Worm (Caenorhabditis elegans) whole organism, late embryonic: ENCODE data around the gene F58A6.1.
"Not testable (repeated sequence)": the region's sequence is repeated elsewhere in the genome, so short reads cannot be mapped to it uniquely, and the experiment has no call there.

Experiments used
- K09A11.1 ChIP-seq: sonication (generic microtip); optimal IDR thresholded peaks from 2 replicates; lab custom pipeline; 2017; ENCODE audit warnings: antibody characterized with exemption, mild to moderate bottlenecking, missing genetic modification characterization, missing compliant biosample characterization; ENCODE audit not compliant: insufficient read depth
- T23F11.4 ChIP-seq: fragments of 200-800 bp; sonication (Bioruptor generic); optimal IDR thresholded peaks from 2 replicates; lab custom pipeline; 2018; ENCODE audit warnings: mild to moderate bottlenecking, missing genetic modification characterization, missing compliant biosample characterization
- ahr-1 ChIP-seq: sonication (generic microtip); optimal IDR thresholded peaks from 2 replicates; lab custom pipeline; 2016; ENCODE audit warnings: missing genetic modification characterization, missing compliant biosample characterization
- ceh-14 ChIP-seq: sonication (generic microtip); optimal IDR thresholded peaks from 2 replicates; lab custom pipeline; 2016; ENCODE audit warnings: missing genotype, missing genetic modification characterization, missing compliant biosample characterization
- ceh-19 ChIP-seq: fragments of 200-800 bp; sonication (Bioruptor generic); optimal IDR thresholded peaks from 2 replicates; lab custom pipeline; 2018; ENCODE audit warnings: mild to moderate bottlenecking, missing genetic modification characterization, missing compliant biosample characterization
- ceh-2 ChIP-seq: sonication (generic microtip); optimal IDR thresholded peaks from 2 replicates; lab custom pipeline; 2016; ENCODE audit warnings: missing genotype, missing genetic modification characterization, missing compliant biosample characterization
- ceh-22 ChIP-seq: sonication (generic microtip); optimal IDR thresholded peaks from 2 replicates; lab custom pipeline; 2017; ENCODE audit warnings: missing biosample characterization, missing genetic modification characterization
- ceh-30 ChIP-seq: fragments of 150-350 bp; optimal IDR thresholded peaks from 2 replicates; lab custom pipeline; 2014; ENCODE audit warnings: missing biosample characterization, missing genetic modification characterization
- ceh-31 ChIP-seq: sonication (generic microtip); optimal IDR thresholded peaks from 2 replicates; lab custom pipeline; 2016; ENCODE audit warnings: missing genetic modification characterization, missing compliant biosample characterization
- ceh-45 ChIP-seq: fragments of 200-800 bp; sonication (Bioruptor generic); IDR thresholded peaks from 2 replicates; pipeline ENCODE4 v1.3.6; 2022; ENCODE audit warnings: missing genetic modification reagents, missing genetic modification characterization, missing compliant biosample characterization
- ceh-48 ChIP-seq: sonication (generic microtip); optimal IDR thresholded peaks from 2 replicates; lab custom pipeline; 2016; ENCODE audit warnings: missing genetic modification characterization, inconsistent platforms, missing compliant biosample characterization
- ceh-6 ChIP-seq: fragments of 200-800 bp; sonication (Bioruptor generic); optimal IDR thresholded peaks from 2 replicates; lab custom pipeline; 2018; ENCODE audit warnings: mild to moderate bottlenecking, missing genetic modification characterization, missing compliant biosample characterization
- ceh-9 ChIP-seq: sonication (generic microtip); optimal IDR thresholded peaks from 2 replicates; lab custom pipeline; 2016; ENCODE audit warnings: mild to moderate bottlenecking, missing genetic modification characterization, inconsistent platforms, missing compliant biosample characterization
- che-1 ChIP-seq: sonication (generic microtip); optimal IDR thresholded peaks from 2 replicates; lab custom pipeline; 2016; ENCODE audit warnings: mild to moderate bottlenecking, missing genetic modification characterization, missing compliant biosample characterization
- dmd-4 ChIP-seq: sonication (generic microtip); optimal IDR thresholded peaks from 2 replicates; lab custom pipeline; 2016; ENCODE audit warnings: borderline replicate concordance, missing genetic modification characterization, missing compliant biosample characterization
- ets-4 ChIP-seq: sonication (generic microtip); optimal IDR thresholded peaks from 2 replicates; lab custom pipeline; 2016; ENCODE audit warnings: missing genetic modification characterization, missing compliant biosample characterization
- eyg-1 ChIP-seq: sonication (generic microtip); optimal IDR thresholded peaks from 2 replicates; lab custom pipeline; 2016; ENCODE audit warnings: missing genotype, missing genetic modification characterization, missing compliant biosample characterization
- fax-1 ChIP-seq: sonication (generic microtip); optimal IDR thresholded peaks from 2 replicates; lab custom pipeline; 2016; ENCODE audit warnings: missing genotype, missing genetic modification characterization, missing compliant biosample characterization
- hlh-13 ChIP-seq: fragments of 200-800 bp; sonication (Bioruptor generic); optimal IDR thresholded peaks from 2 replicates; lab custom pipeline; 2018; ENCODE audit warnings: mild to moderate bottlenecking, missing genetic modification characterization, missing compliant biosample characterization
- hlh-15 ChIP-seq: sonication (generic microtip); optimal IDR thresholded peaks from 2 replicates; lab custom pipeline; 2016; ENCODE audit warnings: missing genetic modification characterization, missing compliant biosample characterization
- hlh-6 ChIP-seq: sonication (generic microtip); optimal IDR thresholded peaks from 2 replicates; lab custom pipeline; 2016; ENCODE audit warnings: missing genotype, missing genetic modification characterization, missing compliant biosample characterization
- hlh-8 ChIP-seq: sonication (generic microtip); optimal IDR thresholded peaks from 2 replicates; lab custom pipeline; 2016; ENCODE audit warnings: missing genotype, missing genetic modification characterization, missing compliant biosample characterization
- lin-11 ChIP-seq: fragments of 200-800 bp; sonication (Bioruptor generic); optimal IDR thresholded peaks from 2 replicates; lab custom pipeline; 2018; ENCODE audit warnings: mild to moderate bottlenecking, missing genetic modification characterization, missing compliant biosample characterization
- madf-2 ChIP-seq: sonication (generic microtip); optimal IDR thresholded peaks from 2 replicates; lab custom pipeline; 2017; ENCODE audit warnings: missing genetic modification characterization, missing compliant biosample characterization
- nfya-1 ChIP-seq: sonication (generic microtip); optimal IDR thresholded peaks from 2 replicates; lab custom pipeline; 2017; ENCODE audit warnings: missing genetic modification characterization, mild to moderate bottlenecking, missing compliant biosample characterization, antibody characterized with exemption, moderate library complexity
- nhr-11 ChIP-seq: fragments of 150-350 bp; optimal IDR thresholded peaks from 2 replicates; lab custom pipeline; 2014; ENCODE audit warnings: missing biosample characterization, missing genetic modification characterization
- npax-4 ChIP-seq: sonication (generic microtip); optimal IDR thresholded peaks from 2 replicates; lab custom pipeline; 2016; ENCODE audit warnings: missing genetic modification characterization, missing compliant biosample characterization
- odd-2 ChIP-seq: sonication (generic microtip); optimal IDR thresholded peaks from 2 replicates; lab custom pipeline; 2017; ENCODE audit warnings: antibody characterized with exemption, mild to moderate bottlenecking, missing genetic modification characterization, missing compliant biosample characterization
- pag-3 ChIP-seq: sonication (generic microtip); optimal IDR thresholded peaks from 2 replicates; lab custom pipeline; 2016; ENCODE audit warnings: missing compliant biosample characterization, missing genetic modification characterization, borderline replicate concordance
- pax-1 ChIP-seq: fragments of 150-350 bp; optimal IDR thresholded peaks from 2 replicates; lab custom pipeline; 2014; ENCODE audit warnings: missing biosample characterization, missing genetic modification characterization
- pqm-1 ChIP-seq: sonication (generic microtip); optimal IDR thresholded peaks from 2 replicates; lab custom pipeline; 2016; ENCODE audit warnings: missing genetic modification characterization, missing compliant biosample characterization
- pros-1 ChIP-seq: fragments of 150-350 bp; optimal IDR thresholded peaks from 2 replicates; lab custom pipeline; 2014; ENCODE audit warnings: missing biosample characterization, missing genetic modification reagents, missing genetic modification characterization
- sdc-2 ChIP-seq: sonication (generic microtip); optimal IDR thresholded peaks from 2 replicates; lab custom pipeline; 2016; ENCODE audit warnings: missing genotype, missing genetic modification characterization, missing compliant biosample characterization
- sox-2 ChIP-seq: fragments of 200-800 bp; sonication (Bioruptor generic); IDR thresholded peaks from 2 replicates; pipeline ENCODE4 v1.3.6; 2022; ENCODE audit warnings: missing genetic modification reagents, missing genetic modification characterization, missing compliant biosample characterization
- sox-4 ChIP-seq: sonication (generic microtip); optimal IDR thresholded peaks from 2 replicates; lab custom pipeline; 2017; ENCODE audit warnings: mild to moderate bottlenecking, missing genetic modification characterization, inconsistent platforms, missing compliant biosample characterization
- tbx-2 ChIP-seq: sonication (generic microtip); optimal IDR thresholded peaks from 2 replicates; lab custom pipeline; 2016; ENCODE audit warnings: missing genetic modification characterization, missing compliant biosample characterization
- tbx-7 ChIP-seq: sonication (generic microtip); optimal IDR thresholded peaks from 2 replicates; lab custom pipeline; 2016; ENCODE audit warnings: missing genotype, missing genetic modification characterization, missing compliant biosample characterization
- unc-3 ChIP-seq, 2 experiments: fragments of 200-800 bp in 1 of 2; sonication (Bioruptor generic) in 1 of 2; sonication (generic microtip) in 1 of 2; conservative IDR thresholded peaks in 1 of 2; optimal IDR thresholded peaks in 1 of 2; 2 replicates each; pipeline versions ENCODE4 v1.3.6 to Lab custom; 2016 to 2022; ENCODE audit warnings: missing compliant biosample characterization in 2 of 2, missing genetic modification characterization in 2 of 2, missing genetic modification reagents in 1 of 2
- unc-86 ChIP-seq: sonication (generic microtip); optimal IDR thresholded peaks from 2 replicates; lab custom pipeline; 2016; ENCODE audit warnings: missing genetic modification characterization, missing compliant biosample characterization
- zip-5 ChIP-seq: sonication (generic microtip); optimal IDR thresholded peaks from 2 replicates; lab custom pipeline; 2016; ENCODE audit warnings: missing genetic modification characterization, missing compliant biosample characterization

F58A6.1 gene

ce11 chrII:5142619-5143018 is at the start of gene F58A6.1:
TSS of gene F58A6.1 (plus strand) at chrII:5142919.
- no peak for TF ChIP-seq ceh-9
- no peak for TF ChIP-seq madf-2 (tag; lab: Kevin White, UChicago)
- TF ChIP-seq sox-4 (tag; lab: Kevin White, UChicago) = no peak
- no peak for TF ChIP-seq npax-4 (tag; lab: Kevin White, UChicago)
- TF ChIP-seq eyg-1 = no peak
- no peak for TF ChIP-seq ceh-19 (GFP tag; lab: Kevin White, UChicago)
- no peak for TF ChIP-seq ets-4 (tag; lab: Kevin White, UChicago)
- TF ChIP-seq pax-1 (tag; lab: Kevin White, UChicago) = no peak
- no peak for TF ChIP-seq che-1 (tag; lab: Kevin White, UChicago)
- TF ChIP-seq ceh-45 (GFP tag; lab: Robert Waterston, UW) = no peak
- TF ChIP-seq odd-2 (tag; lab: Kevin White, UChicago) = no peak
- no peak for TF ChIP-seq ceh-30 (tag; lab: Kevin White, UChicago)
- TF ChIP-seq pros-1 (tag; lab: Kevin White, UChicago) = no peak
- TF ChIP-seq, all 69 proteins: peak for 0

DNA sequence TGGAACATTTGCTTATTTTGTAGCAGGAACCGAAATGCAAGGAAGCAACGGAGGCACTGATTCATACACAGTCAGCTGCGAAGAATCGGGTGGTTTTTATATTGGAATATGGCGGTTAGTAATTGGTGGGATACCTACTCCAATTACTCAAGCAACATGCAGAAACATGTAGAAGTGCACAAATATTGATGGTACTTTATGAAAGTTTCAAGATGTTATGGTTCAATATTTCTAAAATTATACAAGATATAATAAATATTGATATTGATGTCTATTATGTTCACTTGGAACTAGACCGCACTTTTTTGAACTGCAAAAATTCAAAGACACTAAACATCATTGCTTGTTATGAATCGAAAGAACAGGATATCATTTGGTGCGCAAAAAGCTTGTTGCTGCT is 48.8 kb upstream of the F58A6.1 start, which contains the start of gene C04G6.13:
Gene C04G6.13, plus strand, starts transcription at position 301 of the 400 bp plus-strand sequence.
- TF ChIP-seq hlh-13 (GFP tag; lab: Kevin White, UChicago) (no peak), tbx-7 (tag; lab: Kevin White, UChicago) (no peak), tbx-2 (tag; lab: Kevin White, UChicago) (no peak), ceh-14 (no peak), ceh-31 (no peak)

- peak; percentile 96 for TF ChIP-seq sox-2 (GFP tag; lab: Robert Waterston, UW)
- TF ChIP-seq ceh-45 (GFP tag; lab: Robert Waterston, UW) = peak; percentile 92
- peak; percentile 40 for TF ChIP-seq hlh-13 (GFP tag; lab: Kevin White, UChicago)
- peak; percentile 88 for TF ChIP-seq unc-3 (GFP tag; conservative IDR thresholded peaks at IDR 0.05; lab: Robert Waterston, UW)
- not testable (repeated sequence) for TF ChIP-seq unc-3 (tag; optimal IDR thresholded peaks at IDR 0.05; lab: Kevin White, UChicago)
Observed at ce11 chrII:5097463-5097862, 45.3 kb upstream of the F58A6.1 start.

DNA sequence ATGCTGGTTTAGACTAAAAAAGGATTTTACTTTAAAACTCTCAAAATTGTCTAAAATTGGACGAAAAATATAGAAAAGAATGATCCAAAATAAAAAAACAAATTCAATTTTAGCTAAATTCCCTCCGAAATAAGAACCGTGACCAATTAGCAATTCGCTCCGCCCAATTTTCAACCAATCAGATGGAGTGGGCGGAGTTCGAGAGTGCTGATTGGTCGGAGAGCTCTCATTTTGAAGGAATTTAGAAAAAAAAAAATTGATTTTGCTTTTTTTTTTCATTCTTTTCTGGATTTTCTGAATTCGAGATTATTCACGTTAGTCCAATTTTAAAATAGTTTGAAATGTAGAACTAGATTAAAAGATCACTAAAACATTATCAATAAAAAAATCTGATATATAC is 43.7 kb upstream of the F58A6.1 start:
- TF ChIP-seq ceh-45 (GFP tag; lab: Robert Waterston, UW) = no peak
- peak; percentile 77 for TF ChIP-seq nfya-1 (tag; lab: Kevin White, UChicago)
- no peak for TF ChIP-seq hlh-8
- TF ChIP-seq npax-4 (tag; lab: Kevin White, UChicago) = no peak

DNA sequence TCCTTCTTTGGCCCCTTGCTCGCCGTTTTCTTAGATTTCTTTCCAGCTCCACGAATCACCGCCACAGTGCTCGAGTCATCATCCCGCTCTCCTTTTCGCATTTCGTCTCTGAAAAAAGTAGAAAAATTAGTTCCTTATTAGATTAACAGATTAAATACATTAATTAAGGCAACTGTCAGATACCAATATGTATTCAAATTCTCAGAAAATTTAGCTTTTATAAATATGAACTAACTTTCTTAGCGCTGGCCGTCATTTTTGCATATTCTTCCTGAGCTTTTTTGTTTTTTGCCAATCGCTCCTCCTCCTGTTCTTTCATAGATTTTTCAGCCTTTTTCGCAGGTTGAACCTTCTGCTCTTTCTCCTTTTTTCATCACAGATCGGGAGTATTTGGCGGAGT is 43.1 kb upstream of the F58A6.1 start, which contains the start of gene C04G6.6:
Gene C04G6.6, minus strand, starts transcription at position 101 of the 400 bp plus-strand sequence.
- TF ChIP-seq ceh-2 = no peak
- no peak for TF ChIP-seq che-1 (tag; lab: Kevin White, UChicago)
- TF ChIP-seq ceh-31 = no peak
- no peak for TF ChIP-seq hlh-15 (tag; lab: Kevin White, UChicago)
- no peak for TF ChIP-seq ceh-48 (tag; lab: Kevin White, UChicago)
- no peak for TF ChIP-seq lin-11
- TF ChIP-seq ets-4 (tag; lab: Kevin White, UChicago) = no peak
- no peak for TF ChIP-seq pag-3 (tag; lab: Kevin White, UChicago)
- TF ChIP-seq ceh-14 = no peak
- TF ChIP-seq nhr-11 (tag; lab: Kevin White, UChicago) = no peak
- TF ChIP-seq ceh-6 (GFP tag; lab: Kevin White, UChicago) = no peak
- TF ChIP-seq sdc-2 (tag; lab: Kevin White, UChicago) = no peak

ce11 chrII:5101701-5102100 is 41.0 kb upstream of the F58A6.1 start, which contains the start of the genes idpb-3 and idpb-1:
TSS of gene idpb-3 (minus strand) at chrII:5101801.
TSS of gene idpb-1 (plus strand) at chrII:5101984.
- TF ChIP-seq T23F11.4 (GFP tag; lab: Kevin White, UChicago) (no peak), eyg-1 (no peak), ceh-6 (GFP tag; lab: Kevin White, UChicago) (no peak), pqm-1 (no peak), ceh-9 (no peak), hlh-8 (no peak), nhr-11 (tag; lab: Kevin White, UChicago) (no peak), fax-1 (tag; lab: Kevin White, UChicago) (no peak), zip-5 (tag; lab: Kevin White, UChicago) (no peak), K09A11.1 (tag; lab: Kevin White, UChicago) (no peak), unc-86 (tag; lab: Kevin White, UChicago) (no peak), pag-3 (tag; lab: Kevin White, UChicago) (no peak), lin-11 (no peak), ceh-22 (tag; lab: Kevin White, UChicago) (no peak), dmd-4 (tag; lab: Kevin White, UChicago) (no peak), ahr-1 (tag; lab: Kevin White, UChicago) (no peak), hlh-6 (tag; lab: Kevin White, UChicago) (no peak), hlh-15 (tag; lab: Kevin White, UChicago) (no peak)
